Worm (Caenorhabditis elegans): ENCODE data around the gene Y47D7A.13.
"Not testable (repeated sequence)": the region's sequence is repeated elsewhere in the genome, so short reads cannot be mapped to it uniquely, and the experiment has no call there.

DNA sequence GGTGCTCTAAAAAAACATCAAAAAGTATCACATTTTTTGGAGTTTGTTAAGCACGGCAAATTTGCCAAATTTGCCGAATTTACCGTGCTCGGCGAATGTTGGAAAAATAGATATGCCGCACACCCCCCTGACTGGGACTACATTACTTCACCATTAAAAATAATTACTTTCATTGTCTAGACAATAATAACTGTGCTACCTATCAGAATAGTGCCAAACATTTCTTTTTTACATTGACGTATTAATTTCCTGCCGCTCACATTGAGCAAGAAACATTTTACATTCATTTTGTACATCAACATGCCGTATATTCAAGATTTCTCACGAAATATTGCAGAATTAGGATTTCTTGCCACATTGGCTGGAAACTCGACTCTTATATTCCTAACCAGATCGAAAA, 38.8 kb upstream of the Y47D7A.13 start, which contains the start of gene str-35:
- not testable (repeated sequence) for TF ChIP-seq ztf-29 (GFP tag; IDR thresholded peaks at IDR 0.05); T22C8.4 (GFP tag; IDR thresholded peaks at IDR 0.05); klf-2 (GFP tag; conservative IDR thresholded peaks at IDR 0.05); ref-1 (GFP tag; conservative IDR thresholded peaks at IDR 0.05); cog-1 (tag; optimal IDR thresholded peaks at IDR 0.05); flt-1 (GFP tag; IDR thresholded peaks at IDR 0.05); tab-1 (GFP tag; IDR thresholded peaks at IDR 0.05); med-1 (GFP tag; optimal IDR thresholded peaks at IDR 0.05; ENCODE audit: insufficient read depth); ztf-23 (GFP tag; IDR thresholded peaks at IDR 0.05)
